Worm (Caenorhabditis elegans): ENCODE measurements around the gene lpr-2.

Gene lpr-2

ce11 chrIV:11809708-11810114 is 30.7 kb downstream of the lpr-2 start:
- TF ChIP-seq nhr-84 (tag; optimal IDR thresholded peaks at IDR 0.05) (no peak), ama-1 (optimal IDR thresholded peaks at IDR 0.05) (no peak), fkh-8 (tag; optimal IDR thresholded peaks at IDR 0.05) (peak; percentile 89), nhr-76 (tag; optimal IDR thresholded peaks at IDR 0.05) (no peak), unc-130 (tag; optimal IDR thresholded peaks at IDR 0.05) (peak; percentile 67), irx-1 (tag; optimal IDR thresholded peaks at IDR 0.05) (peak; percentile 72), sptf-1 (tag; optimal IDR thresholded peaks at IDR 0.05) (no peak), ces-1 (GFP tag; optimal IDR thresholded peaks at IDR 0.05) (no peak), nhr-237 (tag; optimal IDR thresholded peaks at IDR 0.05) (no peak), isw-1 (GFP tag; IDR thresholded peaks at IDR 0.05) (peak; percentile 58), fkh-4 (tag; optimal IDR thresholded peaks at IDR 0.05; ENCODE audit: borderline replicate concordance) (no peak), vab-15 (tag; optimal IDR thresholded peaks at IDR 0.05) (no peak), pag-3 (tag; optimal IDR thresholded peaks at IDR 0.05; ENCODE audit: borderline replicate concordance, insufficient read depth) (no peak), ceh-8 (GFP tag; optimal IDR thresholded peaks at IDR 0.05) (peak; percentile 20), snpc-4 (tag; optimal IDR thresholded peaks at IDR 0.05) (peak; percentile 36), aha-1 (tag; optimal IDR thresholded peaks at IDR 0.05) (no peak), nhr-28 (tag; optimal IDR thresholded peaks at IDR 0.05) (no peak), nhr-20 (tag; optimal IDR thresholded peaks at IDR 0.05) (peak; percentile 73), efl-3 (GFP tag; optimal IDR thresholded peaks at IDR 0.05) (no peak), F16B12.6 (tag; optimal IDR thresholded peaks at IDR 0.05) (no peak), ceh-63 (GFP tag; optimal IDR thresholded peaks at IDR 0.05) (no peak), blmp-1 (tag; optimal IDR thresholded peaks at IDR 0.05) (peak; percentile 92), mep-1 (tag; optimal IDR thresholded peaks at IDR 0.05) (peak; percentile 88), pqm-1 (tag; optimal IDR thresholded peaks at IDR 0.05) (no peak), ztf-4 (tag; optimal IDR thresholded peaks at IDR 0.05) (peak; percentile 53), hlh-17 (GFP tag; optimal IDR thresholded peaks at IDR 0.05; ENCODE audit: borderline replicate concordance) (no peak), fkh-10 (GFP tag; optimal IDR thresholded peaks at IDR 0.05) (peak; percentile 72), ceh-88 (GFP tag; IDR thresholded peaks at IDR 0.05) (no peak), xbp-1 (tag; optimal IDR thresholded peaks at IDR 0.05) (peak; percentile 55), tbx-2 (tag; optimal IDR thresholded peaks at IDR 0.05) (peak; percentile 75), mdl-1 (tag; optimal IDR thresholded peaks at IDR 0.05) (peak in 1 of 2 experiments; percentile 40), zag-1 (tag; optimal IDR thresholded peaks at IDR 0.05) (peak; percentile 76), lsy-2 (tag; optimal IDR thresholded peaks at IDR 0.05) (peak; percentile 77 to 87), pax-3 (tag; optimal IDR thresholded peaks at IDR 0.05) (no peak), skn-1 (tag; optimal IDR thresholded peaks at IDR 0.05) (peak; percentile 28), nhr-90 (tag; optimal IDR thresholded peaks at IDR 0.05; ENCODE audit: poor library complexity) (no peak), elt-3 (tag; optimal IDR thresholded peaks at IDR 0.05) (peak in 2 of 6 experiments; percentile 10 to 37), unc-98 (GFP tag; IDR thresholded peaks at IDR 0.05) (no peak), unc-30 (tag; optimal IDR thresholded peaks at IDR 0.05) (no peak), Y116A8C.19 (tag; optimal IDR thresholded peaks at IDR 0.05; ENCODE audit: borderline replicate concordance) (no peak), aly-2 (tag; optimal IDR thresholded peaks at IDR 0.05) (peak; percentile 62), egl-27 (tag; optimal IDR thresholded peaks at IDR 0.05) (peak in 1 of 2 experiments; percentile 83), mab-9 (GFP tag; IDR thresholded peaks at IDR 0.05) (no peak; the same call in 1 of the 2 replicates), efl-1 (optimal IDR thresholded peaks at IDR 0.05) (peak; percentile 65 to 78), efl-1 (GFP tag; optimal IDR thresholded peaks at IDR 0.05 in 1 of 2) (peak in 1 of 2 experiments; percentile 31), unc-86 (tag; optimal IDR thresholded peaks at IDR 0.05) (peak; percentile 84), lin-39 (tag; optimal IDR thresholded peaks at IDR 0.05) (peak; percentile 21), lin-14 (GFP tag; optimal IDR thresholded peaks at IDR 0.05) (peak; percentile 97), lin-15B (tag; optimal IDR thresholded peaks at IDR 0.05) (no peak), C04F5.9 (tag; optimal IDR thresholded peaks at IDR 0.05) (no peak), ceh-82 (tag; optimal IDR thresholded peaks at IDR 0.05) (peak; percentile 4 to 62 (median 56)), ztf-11 (tag; optimal IDR thresholded peaks at IDR 0.05) (no peak), nhr-19 (GFP tag; conservative IDR thresholded peaks at IDR 0.05) (peak; percentile 65), egl-13 (tag; optimal IDR thresholded peaks at IDR 0.05) (peak; percentile 46)
